Fruit fly (Drosophila melanogaster): ENCODE data around the gene RPA1.

DNA sequence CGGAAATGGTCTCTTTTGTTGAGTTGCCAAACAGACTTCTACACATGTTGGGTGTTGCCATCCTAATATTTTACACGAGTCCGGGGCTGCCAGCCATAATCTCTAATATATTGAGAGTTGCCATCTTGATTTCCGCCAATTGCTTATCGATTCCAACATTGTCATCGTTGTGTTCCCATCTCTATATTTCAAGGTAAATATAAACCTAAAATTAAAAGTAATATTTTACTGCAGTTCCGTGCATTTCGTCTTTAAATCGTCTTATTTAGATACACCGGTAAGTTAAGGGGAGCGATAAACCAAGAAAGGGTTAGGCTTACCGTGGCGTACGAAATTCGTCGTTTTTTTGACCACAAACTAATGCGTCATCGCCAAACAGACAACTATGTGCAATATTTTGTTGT, 30.9 kb downstream of the RPA1 start, which contains the start of gene PolI:
- no peak for TF ChIP-seq CG8478 (optimal IDR thresholded peaks at IDR 0.05)
- TF ChIP-seq CTCF (optimal IDR thresholded peaks at IDR 0.05), result peak; percentile 51 to 70

Measured in S2 (cell line).